Worm (Caenorhabditis elegans): ENCODE results near the gene acl-5.

ce11 chrX:10336592-10336991 lies 9.3 kb upstream of the acl-5 start:
- TF ChIP-seq ztf-11 (tag; optimal IDR thresholded peaks at IDR 0.05) = no peak
- TF ChIP-seq nhr-237 (tag; optimal IDR thresholded peaks at IDR 0.05) = no peak
- TF ChIP-seq zip-8 (tag; optimal IDR thresholded peaks at IDR 0.05) = no peak
- TF ChIP-seq cnd-1 (tag; optimal IDR thresholded peaks at IDR 0.05) = no peak
- TF ChIP-seq nhr-76 (tag; optimal IDR thresholded peaks at IDR 0.05) = no peak
- TF ChIP-seq elt-1 (tag; optimal IDR thresholded peaks at IDR 0.05; ENCODE audit: borderline replicate concordance, insufficient read depth) = no peak
- no peak for TF ChIP-seq blmp-1 (tag; optimal IDR thresholded peaks at IDR 0.05)
- no peak for TF ChIP-seq unc-62 (GFP tag; optimal IDR thresholded peaks at IDR 0.05)
- no peak for TF ChIP-seq unc-39 (tag; optimal IDR thresholded peaks at IDR 0.05)
- no peak for TF ChIP-seq bed-3 (GFP tag; optimal IDR thresholded peaks at IDR 0.05)
- TF ChIP-seq nhr-12 (tag; optimal IDR thresholded peaks at IDR 0.05) = no peak
- TF ChIP-seq nhr-28 (tag; optimal IDR thresholded peaks at IDR 0.05) = no peak
